Worm (Caenorhabditis elegans) whole organism, dauer: Measurements from ENCODE around the gene hsp-1.
"Not testable (repeated sequence)": the region's sequence is repeated elsewhere in the genome, so short reads cannot be mapped to it uniquely, and the experiment has no call there.

ENCODE experiments used
- unc-62 ChIP-seq: sonication (generic microtip); optimal IDR thresholded peaks from 2 replicates; lab custom pipeline; 2017; ENCODE audit warnings: missing biosample characterization, missing genetic modification reagents, missing genetic modification characterization

Gene hsp-1

DNA sequence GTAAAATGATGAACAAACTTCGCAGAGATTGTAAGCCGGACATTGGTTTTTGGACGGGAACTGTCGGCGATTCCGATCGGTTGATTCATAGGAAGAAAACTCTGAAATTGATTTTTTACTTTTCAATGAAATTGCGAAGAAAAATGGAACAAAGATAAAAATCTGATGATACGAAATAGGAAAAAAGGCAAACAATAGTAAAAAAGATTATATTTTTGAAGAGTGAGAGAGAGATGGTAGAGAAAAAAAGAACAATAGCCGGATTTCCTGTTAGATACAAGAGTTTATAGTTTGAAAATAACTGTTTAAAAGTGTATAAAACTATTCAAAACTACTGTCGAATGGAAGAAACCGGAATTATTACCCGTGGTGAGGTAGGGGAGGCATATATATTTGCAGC is 5.3 kb downstream of the hsp-1 start, which contains the start of gene nra-1:
TSS of gene nra-1 (minus strand) at position 101 of the 400 bp plus-strand sequence.
- TF ChIP-seq unc-62 (GFP tag; lab: Kevin White, UChicago), result no peak

DNA sequence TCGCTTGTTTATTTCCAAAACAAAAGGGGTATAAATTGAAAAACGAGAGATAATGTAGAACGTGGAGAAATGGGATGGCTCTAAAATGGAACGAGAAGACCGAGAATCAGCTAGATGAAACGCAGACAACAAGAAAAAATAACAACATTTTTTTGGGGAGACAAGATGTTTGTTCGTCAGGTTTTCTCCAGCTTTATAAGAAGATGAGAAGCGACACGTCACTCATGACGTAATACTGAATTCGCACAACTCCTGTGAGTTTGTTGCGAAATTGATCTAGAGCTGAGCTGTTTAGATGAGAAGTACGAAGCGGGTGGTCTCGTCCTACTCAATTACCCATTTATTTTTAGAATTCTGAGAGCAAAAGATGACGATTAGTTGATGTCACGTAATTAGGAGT is 6.5 kb downstream of the hsp-1 start:
- no peak for TF ChIP-seq unc-62 (GFP tag; lab: Kevin White, UChicago)

DNA sequence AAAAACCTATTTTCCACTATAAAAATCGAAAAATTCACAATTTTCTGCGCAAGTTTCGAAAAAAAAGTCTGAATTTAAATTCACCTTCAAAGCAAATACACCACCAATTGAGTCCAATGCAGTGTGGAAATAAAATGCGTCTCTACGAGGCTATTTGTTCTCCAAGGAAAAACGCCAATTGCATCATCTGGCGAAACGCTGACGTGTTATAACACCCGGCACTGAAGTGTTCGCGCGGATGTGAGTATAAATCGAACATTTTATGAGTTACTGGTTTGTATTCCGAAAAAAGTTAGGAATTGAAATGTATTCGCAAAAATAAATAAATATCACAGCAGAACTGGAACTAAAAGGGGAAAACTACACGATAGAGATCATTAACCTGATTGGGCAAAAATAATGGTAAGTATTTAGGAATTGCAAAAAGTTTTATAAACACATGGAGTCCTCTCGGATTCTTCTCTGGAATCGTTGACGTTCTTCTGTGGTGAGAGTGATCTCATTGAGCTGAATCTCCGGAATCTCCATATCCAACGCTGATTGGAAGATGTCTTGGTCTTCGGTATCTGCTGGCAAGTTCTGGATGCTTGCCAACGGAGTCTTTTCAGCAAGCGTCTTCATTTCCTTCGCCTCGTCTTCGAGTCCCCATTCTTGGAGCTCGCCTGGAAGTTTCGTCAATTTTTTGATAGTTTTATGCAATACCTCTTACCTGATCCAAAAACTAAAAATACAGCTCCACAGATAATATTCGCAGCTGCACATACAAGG is 9.3 kb downstream of the hsp-1 start, which contains the start of gene zipt-7.1:
TSS of gene zipt-7.1 (minus strand) at position 232 of the 768 bp plus-strand sequence.
- TF ChIP-seq unc-62 (GFP tag; lab: Kevin White, UChicago), result no peak

DNA sequence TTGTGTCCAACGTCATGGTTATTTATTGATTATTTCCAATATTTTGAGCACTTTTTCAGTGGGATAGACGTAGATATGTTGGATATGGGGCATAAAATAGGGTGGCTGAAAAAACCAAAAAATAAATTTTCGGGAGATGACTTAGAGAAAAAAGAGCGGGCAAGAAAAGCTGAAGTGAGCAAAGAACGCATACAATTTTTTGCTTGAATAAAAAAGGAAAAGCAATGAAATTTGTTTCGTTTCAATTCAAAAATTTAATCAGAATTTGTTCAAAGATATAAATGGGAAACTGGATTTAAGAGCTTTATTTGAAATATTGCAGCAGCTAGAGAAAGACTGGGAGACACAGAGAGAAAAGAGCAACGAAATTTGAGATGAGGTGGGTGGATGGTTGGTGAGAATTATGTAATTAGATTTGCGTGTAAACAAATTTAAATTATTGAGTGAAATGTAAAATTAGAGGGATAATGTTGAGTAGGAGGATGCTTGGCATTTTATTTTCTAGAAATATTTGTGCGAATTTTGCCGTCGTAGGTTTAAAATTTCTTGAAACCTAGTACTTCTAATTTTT is 13.0 kb downstream of the hsp-1 start, which contains the start of the genes T28F3.11 and slc-17.4:
TSS of gene T28F3.11 (minus strand) at position 51 of the 571 bp plus-strand sequence.
TSS of gene slc-17.4 (minus strand) at position 105 of the 571 bp plus-strand sequence.
- no peak for TF ChIP-seq unc-62 (GFP tag; lab: Kevin White, UChicago)

DNA sequence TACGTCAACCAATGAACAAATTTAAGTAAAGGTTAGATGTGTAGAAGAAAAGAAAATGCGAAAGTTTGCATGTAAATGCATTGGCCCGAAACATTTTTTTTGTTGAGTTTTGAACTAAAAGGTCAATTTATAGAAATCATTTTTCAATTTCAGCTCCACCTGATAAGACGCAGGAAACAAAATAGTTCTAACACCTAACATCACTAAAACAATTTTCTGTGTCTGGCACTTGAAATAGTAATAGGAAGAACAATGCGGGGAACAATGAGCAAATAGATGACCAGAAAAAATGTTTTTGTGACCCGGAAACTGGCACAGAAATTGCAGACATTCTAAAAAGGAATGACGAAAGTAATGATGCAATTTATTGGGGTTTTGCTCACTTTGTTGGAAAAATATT is 13.6 kb downstream of the hsp-1 start:
- TF ChIP-seq unc-62 (GFP tag; lab: Kevin White, UChicago), result no peak

DNA sequence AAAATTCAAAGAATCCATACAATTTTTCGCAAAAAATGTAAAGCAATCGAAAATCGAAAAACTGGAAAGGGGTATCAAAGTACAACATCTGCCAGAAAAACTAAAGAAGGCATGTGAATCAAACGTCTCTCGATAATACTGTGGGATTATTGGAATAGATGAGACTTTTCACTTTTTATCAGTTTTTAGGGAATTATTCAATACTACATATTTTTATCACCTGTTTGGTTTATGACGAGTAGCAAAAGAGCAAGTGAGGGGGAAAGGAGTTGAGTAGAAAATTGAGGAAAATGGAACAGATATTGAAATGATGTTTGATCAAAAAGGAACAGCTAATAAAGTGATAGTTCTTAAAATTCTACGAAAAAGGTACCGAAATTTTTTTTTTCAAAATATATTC is 14.3 kb downstream of the hsp-1 start:
- no peak for TF ChIP-seq unc-62 (GFP tag; lab: Kevin White, UChicago)

DNA sequence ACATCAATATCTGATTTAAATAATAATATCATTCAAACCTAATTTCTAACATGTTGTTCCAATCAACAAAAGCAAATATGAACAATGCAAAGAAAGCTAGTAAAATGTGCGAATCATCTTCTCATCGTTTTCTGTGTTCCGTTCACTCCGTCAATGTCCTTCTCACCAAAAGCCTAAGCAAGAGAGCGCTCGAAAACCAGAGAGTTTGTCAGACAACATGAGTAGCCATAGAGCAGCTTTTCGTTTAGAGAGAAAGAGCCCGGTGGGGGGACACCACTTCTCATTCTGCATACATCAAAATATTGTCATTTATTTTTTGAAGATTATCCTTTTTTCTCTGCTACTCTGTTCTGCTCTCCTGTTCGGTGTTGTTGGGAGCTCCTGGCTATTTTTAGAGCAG is 14.9 kb downstream of the hsp-1 start:
- no peak for TF ChIP-seq unc-62 (GFP tag; lab: Kevin White, UChicago)

DNA sequence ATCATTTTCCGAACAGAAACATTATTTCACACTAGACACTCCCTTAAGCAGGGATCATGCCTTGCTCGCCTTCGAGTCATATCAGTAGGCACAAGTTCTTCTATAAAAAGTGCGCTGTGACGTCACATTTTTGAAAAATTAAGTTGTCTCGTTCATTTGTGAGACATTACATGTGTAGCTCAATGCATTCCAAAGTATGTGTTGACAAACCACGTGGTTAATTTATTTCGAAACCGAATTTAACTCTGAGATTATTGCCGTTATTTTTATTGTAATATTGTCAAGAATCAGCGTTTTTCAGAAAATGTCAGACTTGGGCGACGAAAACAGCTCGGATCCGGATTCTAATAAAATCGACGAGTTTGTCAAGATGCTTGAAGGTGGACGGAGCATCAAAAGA is 15.7 kb downstream of the hsp-1 start, which contains the start of gene T28F3.5:
TSS of gene T28F3.5 (plus strand) at position 301 of the 400 bp plus-strand sequence.
- no peak for TF ChIP-seq unc-62 (GFP tag; lab: Kevin White, UChicago)

DNA sequence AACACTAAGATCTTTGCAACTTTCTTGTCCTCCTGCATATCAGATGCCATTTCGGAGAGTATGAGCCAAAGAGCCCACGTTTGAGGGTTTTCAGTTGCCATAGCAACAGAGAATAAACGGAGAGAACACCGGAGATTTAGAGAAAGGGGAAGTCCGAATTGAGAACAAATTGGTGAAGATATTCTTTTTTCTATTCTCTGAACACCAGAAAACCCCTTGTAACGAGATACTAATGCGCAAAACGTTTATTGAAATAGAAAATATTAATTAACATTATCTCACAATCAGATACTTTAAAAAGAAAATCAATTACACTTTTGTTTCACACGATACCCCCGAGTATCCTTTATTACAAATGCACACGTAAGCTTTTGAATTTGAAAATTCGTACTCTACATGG is 23.2 kb downstream of the hsp-1 start, which contains the start of gene ifta-2:
TSS of gene ifta-2 (minus strand) at position 101 of the 400 bp plus-strand sequence.
- no peak for TF ChIP-seq unc-62 (GFP tag; lab: Kevin White, UChicago)

DNA sequence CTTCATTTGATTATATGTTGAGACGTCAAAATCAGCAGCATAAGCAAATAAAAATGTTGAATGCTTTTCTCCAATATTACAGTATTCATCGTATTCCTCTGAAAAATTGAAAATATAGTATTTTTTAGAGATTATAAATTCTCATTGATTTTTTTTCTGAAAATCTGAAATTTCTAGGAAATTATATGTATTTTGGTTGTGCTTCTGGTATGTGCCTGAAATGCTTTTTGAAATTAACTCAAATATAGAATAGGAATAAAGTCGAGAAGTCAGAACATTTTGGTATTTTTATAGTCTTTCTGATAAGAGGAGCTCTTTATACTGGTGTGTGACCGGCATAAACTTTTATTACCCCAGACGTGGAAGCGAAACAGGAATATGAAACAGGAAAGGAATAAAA is 28.5 kb downstream of the hsp-1 start, which contains the start of gene T28F3.8:
TSS of gene T28F3.8 (minus strand) at position 101 of the 400 bp plus-strand sequence.
- TF ChIP-seq unc-62 (GFP tag; lab: Kevin White, UChicago), result not testable (repeated sequence)

DNA sequence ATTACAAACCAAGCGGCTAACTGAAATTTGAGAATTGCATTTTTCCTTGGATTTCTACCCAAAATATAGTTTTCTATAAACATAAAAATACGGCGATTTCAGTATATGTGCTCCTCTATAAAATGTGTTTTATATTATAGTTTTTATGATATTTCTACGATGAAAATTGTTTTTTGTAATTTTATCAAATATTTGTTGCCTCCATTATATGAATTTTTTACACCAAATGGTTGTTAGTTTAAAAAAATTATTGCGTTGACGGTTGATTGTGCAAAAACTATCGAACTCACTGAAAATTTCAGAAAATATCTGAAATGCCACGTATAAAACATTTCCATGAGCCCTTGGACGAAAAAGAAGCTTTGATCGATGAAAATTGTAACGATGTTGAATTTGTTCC is 29.5 kb downstream of the hsp-1 start, which contains the start of gene T28F3.9:
TSS of gene T28F3.9 (plus strand) at position 301 of the 400 bp plus-strand sequence.
- TF ChIP-seq unc-62 (GFP tag; lab: Kevin White, UChicago), result no peak

DNA sequence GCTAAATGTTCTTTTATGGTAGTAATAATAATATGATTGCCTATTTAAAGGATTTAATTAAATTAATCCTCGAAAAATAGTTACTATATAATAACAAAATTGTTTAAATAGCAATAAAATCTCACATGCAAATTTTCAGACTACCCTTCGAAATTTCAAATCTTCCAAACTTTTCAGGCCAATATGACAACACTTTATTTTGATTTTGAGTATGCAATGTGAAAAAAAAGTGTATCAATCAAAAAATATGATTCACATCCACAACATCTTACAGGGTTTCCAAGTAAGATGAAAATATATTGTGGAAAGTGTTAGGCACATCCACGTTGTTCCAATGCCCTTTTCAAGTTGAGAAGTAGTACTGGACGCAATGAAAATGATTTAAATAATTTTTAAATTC is 33.1 kb downstream of the hsp-1 start, which contains the start of gene snf-9:
TSS of gene snf-9 (plus strand) at position 301 of the 400 bp plus-strand sequence.
- TF ChIP-seq unc-62 (GFP tag; lab: Kevin White, UChicago), result no peak

DNA sequence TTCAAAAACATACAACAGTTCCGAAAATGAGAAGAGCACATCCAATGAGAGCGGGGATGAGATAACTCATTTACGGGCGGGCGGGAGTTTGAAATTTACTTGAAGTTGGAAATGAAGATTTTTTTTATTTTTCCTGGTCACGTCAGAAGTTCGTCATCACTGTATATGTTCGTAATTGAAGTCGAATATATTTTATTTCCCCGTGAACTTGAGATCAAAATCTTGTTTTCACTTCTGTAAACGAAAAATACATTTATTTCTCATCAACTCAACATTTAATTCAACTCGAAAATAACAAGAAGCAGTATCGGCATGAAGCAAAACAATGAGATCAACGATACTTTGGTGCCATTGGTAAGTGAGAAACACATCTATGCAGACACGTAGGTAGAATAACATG is 37.6 kb downstream of the hsp-1 start, which contains the start of gene C49C3.20:
TSS of gene C49C3.20 (minus strand) at position 101 of the 400 bp plus-strand sequence.
- TF ChIP-seq unc-62 (GFP tag; lab: Kevin White, UChicago), result no peak

DNA sequence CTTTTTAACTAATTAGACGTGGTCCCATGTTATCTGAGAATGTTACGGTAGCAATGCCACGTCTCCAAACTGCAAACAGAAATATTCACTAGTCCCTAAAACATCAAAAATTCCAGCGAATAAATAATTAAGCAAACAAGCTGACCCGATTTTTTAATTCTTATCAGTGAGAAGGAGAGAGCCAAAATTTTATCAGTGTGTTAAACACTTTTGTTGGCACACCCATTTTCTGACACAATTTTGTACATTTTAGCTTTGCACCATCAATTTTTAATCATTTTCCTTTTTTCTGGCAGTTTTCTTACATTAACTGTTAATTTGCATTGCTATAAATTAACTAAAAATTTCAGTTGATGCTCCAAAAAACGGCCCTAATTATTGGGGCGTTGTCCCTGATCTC is 41.7 kb downstream of the hsp-1 start, which contains the start of gene C49C3.4:
TSS of gene C49C3.4 (plus strand) at position 351 of the 400 bp plus-strand sequence.
- no peak for TF ChIP-seq unc-62 (GFP tag; lab: Kevin White, UChicago)

DNA sequence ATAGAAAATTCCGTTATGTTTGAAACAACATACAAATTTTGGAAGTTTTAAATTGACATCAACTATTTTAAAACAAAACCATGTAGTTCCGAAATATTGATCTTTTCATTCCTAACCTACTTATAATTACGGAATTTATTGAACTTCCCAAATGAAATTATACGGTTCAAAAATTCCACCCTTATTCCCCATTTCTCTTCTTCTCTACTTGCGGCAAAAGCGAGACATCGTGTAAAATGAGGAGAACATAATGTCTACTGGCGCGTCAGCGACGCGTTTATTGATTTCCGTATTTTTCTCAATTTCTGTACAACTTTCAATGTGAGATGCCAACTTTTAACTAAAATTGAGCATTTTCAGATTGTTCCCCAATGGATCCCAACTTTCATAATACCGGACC is 50.1 kb downstream of the hsp-1 start, which contains the start of gene ceh-88:
TSS of gene ceh-88 (plus strand) at position 355 of the 400 bp plus-strand sequence.
- no peak for TF ChIP-seq unc-62 (GFP tag; lab: Kevin White, UChicago)
